Worm (Caenorhabditis elegans) whole organism, L1 larva: ENCODE measurements around the gene kin-19.

ENCODE experiments used
- ces-1 ChIP-seq: fragments of 150-350 bp; optimal IDR thresholded peaks from 2 replicates; lab custom pipeline; 2014; ENCODE audit warnings: missing biosample characterization, missing genetic modification reagents, missing genetic modification characterization
- egl-13 ChIP-seq: sonication (generic microtip); optimal IDR thresholded peaks from 2 replicates; lab custom pipeline; 2016; ENCODE audit warnings: missing genotype, missing genetic modification reagents, missing genetic modification characterization, missing compliant biosample characterization
- fos-1 ChIP-seq: fragments of 150-350 bp; optimal IDR thresholded peaks from 2 replicates; lab custom pipeline; 2014; ENCODE audit warnings: missing biosample characterization, missing genetic modification characterization
- isw-1 ChIP-seq: fragments of 200-800 bp; sonication (Bioruptor generic); IDR thresholded peaks from 2 replicates; pipeline ENCODE4 v1.3.6; 2022; ENCODE audit warnings: missing genetic modification characterization, missing compliant biosample characterization
- lin-39 ChIP-seq: fragments of 150-350 bp; optimal IDR thresholded peaks from 2 replicates; lab custom pipeline; 2014; ENCODE audit warnings: missing biosample characterization, missing genetic modification reagents, missing genetic modification characterization
- lsy-2 ChIP-seq, 2 experiments: fragments of 150-350 bp; optimal IDR thresholded peaks; 2 replicates each; lab custom pipeline; 2014; ENCODE audit warnings: missing biosample characterization in 2 of 2, missing genetic modification characterization in 2 of 2
- nhr-77 ChIP-seq: fragments of 150-350 bp; optimal IDR thresholded peaks from 2 replicates; lab custom pipeline; 2014; ENCODE audit warnings: missing biosample characterization, missing genetic modification characterization
- pqm-1 ChIP-seq: sonication (generic microtip); optimal IDR thresholded peaks from 3 replicates; lab custom pipeline; 2017; ENCODE audit warnings: missing biosample characterization, missing genetic modification characterization
- skn-1 ChIP-seq: fragments of 150-350 bp; optimal IDR thresholded peaks from 2 replicates; lab custom pipeline; 2014; ENCODE audit warnings: missing biosample characterization, missing genetic modification characterization
- snpc-4 ChIP-seq: fragments of 150-350 bp; optimal IDR thresholded peaks from 2 replicates; lab custom pipeline; 2014; ENCODE audit warnings: missing biosample characterization, missing genetic modification characterization
- unc-62 ChIP-seq: fragments of 150-350 bp; optimal IDR thresholded peaks from 2 replicates; lab custom pipeline; 2014; ENCODE audit warnings: missing biosample characterization, missing genetic modification reagents, missing genetic modification characterization

- no peak for TF ChIP-seq pqm-1 (tag; lab: Kevin White, UChicago)
- no peak for TF ChIP-seq isw-1 (GFP tag; lab: Robert Waterston, UW)
- TF ChIP-seq unc-62 (GFP tag; lab: Kevin White, UChicago) = no peak
- no peak for TF ChIP-seq ces-1
- TF ChIP-seq fos-1 (tag; lab: Kevin White, UChicago) = no peak
- TF ChIP-seq egl-13 (tag; lab: Kevin White, UChicago) = peak; percentile 32
- no peak for TF ChIP-seq lin-39 (tag; lab: Kevin White, UChicago)
- no peak for TF ChIP-seq lsy-2 (tag; optimal IDR thresholded peaks at IDR 0.05; lab: Kevin White, UChicago)
- TF ChIP-seq snpc-4 (tag; lab: Kevin White, UChicago) = no peak
- TF ChIP-seq skn-1 (tag; lab: Kevin White, UChicago) = no peak
- no peak for TF ChIP-seq nhr-77
These were observed 33.3 kb upstream of the kin-19 start for ce11 chrIII:4119736-4120135.
